Worm (Caenorhabditis elegans): Measurements from ENCODE around the gene srd-68.

- TF ChIP-seq nhr-76 (tag; optimal IDR thresholded peaks at IDR 0.05) = no peak
- no peak for TF ChIP-seq ceh-39 (tag; optimal IDR thresholded peaks at IDR 0.05)
- no peak for TF ChIP-seq ztf-11 (tag; optimal IDR thresholded peaks at IDR 0.05)
- TF ChIP-seq lin-13 (tag; optimal IDR thresholded peaks at IDR 0.05) = no peak
- TF ChIP-seq unc-39 (tag; optimal IDR thresholded peaks at IDR 0.05) = no peak
- no peak for TF ChIP-seq bed-3 (GFP tag; optimal IDR thresholded peaks at IDR 0.05)
- no peak for TF ChIP-seq snpc-4 (tag; optimal IDR thresholded peaks at IDR 0.05)
- no peak for TF ChIP-seq sem-2 (GFP tag; optimal IDR thresholded peaks at IDR 0.05)
- no peak for TF ChIP-seq lsy-2 (tag; optimal IDR thresholded peaks at IDR 0.05)
Measured at ce11 chrV:16861719-16862118, 40.9 kb downstream of the srd-68 start, which contains the start of the genes clec-32 and clec-24.

Data from whole organism, mixed stage, embryonic.